Fruit fly (Drosophila melanogaster) whole organism, embryonic: ENCODE data around the gene alpha-Est8.

Source experiments
- BtbVII ChIP-seq: fragments of 200-800 bp; sonication (Bioruptor generic); optimal IDR thresholded peaks from 3 replicates; lab custom pipeline; 2017; ENCODE audit warnings: missing biosample characterization, mild to moderate bottlenecking, missing genetic modification characterization
- CG12659 ChIP-seq: fragments of 200-800 bp; sonication (Bioruptor generic); optimal IDR thresholded peaks from 3 replicates; lab custom pipeline; 2017; ENCODE audit warnings: mild to moderate bottlenecking, missing biosample characterization, missing genetic modification reagents, missing genetic modification characterization
- CG12769 ChIP-seq: fragments of 200-800 bp; sonication (Bioruptor generic); optimal IDR thresholded peaks from 2 replicates; lab custom pipeline; 2019; ENCODE audit warnings: missing biosample characterization, mild to moderate bottlenecking, missing genetic modification characterization, moderate library complexity
- CG13287 ChIP-seq: fragments of 200-800 bp; sonication (Bioruptor generic); IDR thresholded peaks from 2 replicates; pipeline ENCODE4 v1.3.6; 2022; ENCODE audit warnings: missing biosample characterization, missing genetic modification characterization; ENCODE audit not compliant: partially characterized antibody
- CG14860 ChIP-seq: fragments of 200-800 bp; sonication (Bioruptor generic); IDR thresholded peaks from 3 replicates; pipeline ENCODE4 v1.3.6; 2022; ENCODE audit warnings: missing biosample characterization, missing genetic modification characterization; ENCODE audit not compliant: partially characterized antibody
- CG16813 ChIP-seq: fragments of 200-800 bp; sonication (Bioruptor generic); IDR thresholded peaks from 3 replicates; pipeline ENCODE4 v1.3.6; 2022; ENCODE audit warnings: missing biosample characterization, missing genetic modification characterization; ENCODE audit not compliant: partially characterized antibody
- CG2875 ChIP-seq: fragments of 200-800 bp; sonication (Bioruptor generic); optimal IDR thresholded peaks from 2 replicates; lab custom pipeline; 2017; ENCODE audit warnings: missing biosample characterization, mild to moderate bottlenecking, missing genetic modification characterization, missing genetic modification reagents
- CG3065 ChIP-seq: fragments of 200-800 bp; sonication (Bioruptor generic); optimal IDR thresholded peaks from 2 replicates; lab custom pipeline; 2016; ENCODE audit warnings: missing biosample characterization, missing genetic modification characterization
- CG3281 ChIP-seq: fragments of 200-800 bp; sonication (Bioruptor generic); optimal IDR thresholded peaks from 3 replicates; lab custom pipeline; 2017; ENCODE audit warnings: missing biosample characterization, mild to moderate bottlenecking, missing genetic modification characterization
- CG43689 ChIP-seq: fragments of 200-800 bp; sonication (Bioruptor generic); IDR thresholded peaks from 2 replicates; pipeline ENCODE4 v1.3.6; 2022; ENCODE audit warnings: missing biosample characterization, missing genetic modification characterization
- CG7271 ChIP-seq: fragments of 200-800 bp; sonication (Bioruptor generic); optimal IDR thresholded peaks from 2 replicates; lab custom pipeline; 2018; ENCODE audit warnings: missing biosample characterization, mild to moderate bottlenecking, missing genetic modification characterization, moderate library complexity
- CG8089 ChIP-seq: fragments of 200-800 bp; sonication (Bioruptor generic); optimal IDR thresholded peaks from 3 replicates; lab custom pipeline; 2016; ENCODE audit warnings: missing biosample characterization, missing genetic modification characterization
- Camta ChIP-seq: fragments of 200-800 bp; sonication (Bioruptor generic); optimal IDR thresholded peaks from 2 replicates; lab custom pipeline; 2016; ENCODE audit warnings: missing biosample characterization, missing genetic modification characterization
- D ChIP-seq, 2 experiments: fragments of 200-800 bp in 1 of 2; fragments of >200 bp in 1 of 2; sonication (Bioruptor generic) in 1 of 2; optimal IDR thresholded peaks; 2 replicates in 1 of 2; 3 replicates in 1 of 2; lab custom pipeline; 2017; ENCODE audit warnings: mild to moderate bottlenecking in 1 of 2, missing biosample characterization in 1 of 2, missing genetic modification characterization in 1 of 2, missing genetic modification reagents in 1 of 2
- Deaf1 ChIP-seq: fragments of 200-800 bp; optimal IDR thresholded peaks from 3 replicates; lab custom pipeline; 2019; ENCODE audit warnings: missing biosample characterization, mild to moderate bottlenecking, missing genetic modification characterization, moderate library complexity
- Dek ChIP-seq: fragments of 200-800 bp; sonication (Bioruptor generic); optimal IDR thresholded peaks from 3 replicates; lab custom pipeline; 2019; ENCODE audit warnings: missing biosample characterization, mild to moderate bottlenecking, missing genetic modification characterization, moderate library complexity
- Ets97D ChIP-seq: fragments of 200-800 bp; sonication (Bioruptor generic); optimal IDR thresholded peaks from 3 replicates; lab custom pipeline; 2016; ENCODE audit warnings: missing biosample characterization, missing genetic modification characterization
- Gug ChIP-seq: fragments of 200-800 bp; sonication (Bioruptor generic); IDR thresholded peaks from 4 replicates; pipeline ENCODE4 v1.3.6; 2022; ENCODE audit warnings: missing biosample characterization, missing genetic modification characterization
- HmgD ChIP-seq: fragments of 200-800 bp; sonication (Bioruptor generic); optimal IDR thresholded peaks from 3 replicates; lab custom pipeline; 2016; ENCODE audit warnings: missing biosample characterization, missing genetic modification characterization
- Hsf ChIP-seq: fragments of 200-800 bp; sonication (Bioruptor generic); optimal IDR thresholded peaks from 3 replicates; lab custom pipeline; 2016; ENCODE audit warnings: missing biosample characterization, missing genetic modification characterization
- Jarid2 ChIP-seq: fragments of 200-800 bp; sonication (Bioruptor generic); optimal IDR thresholded peaks from 3 replicates; lab custom pipeline; 2017; ENCODE audit warnings: mild to moderate bottlenecking, missing biosample characterization, missing genetic modification reagents, missing genetic modification characterization
- MBD-R2 ChIP-seq: fragments of 200-800 bp; sonication (Bioruptor generic); IDR thresholded peaks from 2 replicates; pipeline ENCODE4 v1.3.6; 2022; ENCODE audit warnings: missing biosample characterization, missing genetic modification characterization
- Sin3A ChIP-seq: fragments of >200 bp; optimal IDR thresholded peaks from 2 replicates; lab custom pipeline; 2018
- Tbp ChIP-seq: fragments of >200 bp; optimal IDR thresholded peaks from 2 replicates; lab custom pipeline; 2018; ENCODE audit warnings: missing biosample characterization, missing genetic modification characterization
- Xbp1 ChIP-seq: fragments of 200-800 bp; sonication (Bioruptor generic); optimal IDR thresholded peaks from 3 replicates; lab custom pipeline; 2016; ENCODE audit warnings: missing biosample characterization, mild to moderate bottlenecking, missing genetic modification characterization
- ac ChIP-seq: fragments of 200-800 bp; sonication (Bioruptor generic); optimal IDR thresholded peaks from 3 replicates; lab custom pipeline; 2017; ENCODE audit warnings: missing biosample characterization, mild to moderate bottlenecking, missing genetic modification characterization
- bab2 ChIP-seq: fragments of 200-800 bp; sonication (Bioruptor generic); optimal IDR thresholded peaks from 2 replicates; lab custom pipeline; 2016; ENCODE audit warnings: missing biosample characterization, missing genetic modification characterization
- cad ChIP-seq: fragments of >200 bp; optimal IDR thresholded peaks from 2 replicates; lab custom pipeline; 2017; ENCODE audit warnings: missing biosample characterization, missing genetic modification characterization
- dimm ChIP-seq: fragments of 200-800 bp; sonication (Bioruptor generic); IDR thresholded peaks from 2 replicates; pipeline ENCODE4 v1.3.6; 2022; ENCODE audit warnings: missing biosample characterization, missing genetic modification characterization
- ems ChIP-seq: fragments of 200-800 bp; sonication (Bioruptor generic); optimal IDR thresholded peaks from 3 replicates; lab custom pipeline; 2016; ENCODE audit warnings: missing biosample characterization, missing genetic modification characterization
- esg ChIP-seq: fragments of 200-800 bp; sonication (Bioruptor generic); conservative IDR thresholded peaks from 2 replicates; pipeline ENCODE4 v1.3.6; 2022; ENCODE audit warnings: missing biosample characterization, missing genetic modification characterization
- eve ChIP-seq, 2 experiments: fragments of >200 bp; optimal IDR thresholded peaks; 2 replicates each; lab custom pipeline; 2017; ENCODE audit warnings: missing biosample characterization in 2 of 2, missing genetic modification characterization in 2 of 2
- gce ChIP-seq: fragments of 200-800 bp; sonication (Bioruptor generic); IDR thresholded peaks from 3 replicates; pipeline ENCODE4 v1.3.6; 2022; ENCODE audit warnings: missing biosample characterization, missing genetic modification characterization
- gcm ChIP-seq: fragments of 200-800 bp; sonication (Bioruptor generic); optimal IDR thresholded peaks from 2 replicates; lab custom pipeline; 2019; ENCODE audit warnings: missing biosample characterization, mild to moderate bottlenecking, missing genetic modification characterization, moderate library complexity
- gcm2 ChIP-seq: fragments of 200-800 bp; sonication (Bioruptor generic); optimal IDR thresholded peaks from 2 replicates; lab custom pipeline; 2016; ENCODE audit warnings: missing biosample characterization, missing genetic modification characterization
- gt ChIP-seq: fragments of 200-800 bp; sonication (Bioruptor generic); IDR thresholded peaks from 2 replicates; pipeline ENCODE4 v1.3.6; 2022; ENCODE audit warnings: missing biosample characterization, missing genetic modification characterization
- ind ChIP-seq: fragments of 200-800 bp; sonication (Bioruptor generic); optimal IDR thresholded peaks from 3 replicates; lab custom pipeline; 2016; ENCODE audit warnings: missing biosample characterization, missing genetic modification characterization
- kah ChIP-seq: fragments of 200-800 bp; sonication (Bioruptor generic); optimal IDR thresholded peaks from 2 replicates; lab custom pipeline; 2018; ENCODE audit warnings: missing biosample characterization, mild to moderate bottlenecking, missing genetic modification characterization
- maf-S ChIP-seq: fragments of 200-800 bp; sonication (Bioruptor generic); optimal IDR thresholded peaks from 2 replicates; lab custom pipeline; 2016; ENCODE audit warnings: missing biosample characterization, missing genetic modification characterization
- nerfin-2 ChIP-seq: fragments of 200-800 bp; sonication (Bioruptor generic); IDR thresholded peaks from 2 replicates; pipeline ENCODE4 v1.3.6; 2022; ENCODE audit warnings: missing biosample characterization, missing genetic modification characterization; ENCODE audit not compliant: partially characterized antibody
- oc ChIP-seq: fragments of 200-800 bp; sonication (Bioruptor generic); optimal IDR thresholded peaks from 2 replicates; lab custom pipeline; 2018; ENCODE audit warnings: missing biosample characterization, mild to moderate bottlenecking, missing genetic modification characterization, moderate library complexity
- otp ChIP-seq: fragments of 200-800 bp; sonication (Bioruptor generic); IDR thresholded peaks from 3 replicates; pipeline ENCODE4, ENCODE4 v1.3.6; 2022; ENCODE audit warnings: missing biosample characterization, missing genetic modification characterization
- pnt ChIP-seq: fragments of 200-800 bp; sonication (Bioruptor generic); optimal IDR thresholded peaks from 3 replicates; lab custom pipeline; 2016; ENCODE audit warnings: missing biosample characterization, missing genetic modification characterization
- pum ChIP-seq: fragments of 200-800 bp; sonication (Bioruptor generic); optimal IDR thresholded peaks from 2 replicates; lab custom pipeline; 2016; ENCODE audit warnings: missing biosample characterization, missing genetic modification characterization
- seq ChIP-seq: fragments of 200-800 bp; sonication (Bioruptor generic); IDR thresholded peaks from 2 replicates; pipeline ENCODE4 v1.3.6; 2022; ENCODE audit warnings: missing biosample characterization, missing genetic modification characterization
- slbo ChIP-seq: fragments of 200-800 bp; sonication (Bioruptor generic); IDR thresholded peaks from 2 replicates; pipeline ENCODE4 v1.3.6; 2022; ENCODE audit warnings: missing biosample characterization, missing genetic modification characterization
- tna ChIP-seq: fragments of 200-800 bp; sonication (Bioruptor generic); IDR thresholded peaks from 2 replicates; pipeline ENCODE4 v1.3.6; 2022; ENCODE audit warnings: missing biosample characterization, missing genetic modification characterization; ENCODE audit not compliant: partially characterized antibody
- tx ChIP-seq: fragments of 200-800 bp; sonication (Bioruptor generic); optimal IDR thresholded peaks from 2 replicates; lab custom pipeline; 2016; ENCODE audit warnings: missing biosample characterization, missing genetic modification characterization
- wor ChIP-seq: fragments of 200-800 bp; sonication (Bioruptor generic); IDR thresholded peaks from 2 replicates; pipeline ENCODE4 v1.3.6; 2022; ENCODE audit warnings: missing biosample characterization, missing genetic modification characterization
- zen2 ChIP-seq: fragments of 200-800 bp; sonication (Bioruptor generic); IDR thresholded peaks from 3 replicates; pipeline ENCODE4 v1.3.6; 2022; ENCODE audit warnings: missing biosample characterization, missing genetic modification characterization; ENCODE audit not compliant: partially characterized antibody

Gene alpha-Est8

dm6 chr3R:7474616-7475120 is 40.8 kb downstream of the alpha-Est8 start (continued):
- TF ChIP-seq ind (GFP tag; lab: Kevin White, UChicago) (no peak), Hsf (peak; percentile 29), MBD-R2 (GFP tag; lab: Robert Waterston, UW) (peak; percentile 38), wor (GFP tag; lab: Robert Waterston, UW) (no peak), gt (GFP tag; lab: Robert Waterston, UW) (0 out of 2 replicates have a peak, but pooled peaks have one; percentile 23), Ets97D (peak; percentile 71), zen2 (peak; percentile 92), slbo (GFP tag; lab: Robert Waterston, UW) (peak; percentile 63), otp (GFP tag; lab: Robert Waterston, UW) (peak; percentile 74; the same call in 1 of the 3 replicates), kah (GFP tag; lab: Kevin White, UChicago) (peak; percentile 55), esg (GFP tag; lab: Robert Waterston, UW) (no peak), BtbVII (GFP tag; lab: Kevin White, UChicago) (peak; percentile 9), tna (GFP tag; lab: Robert Waterston, UW) (peak; percentile 97), gce (GFP tag; lab: Robert Waterston, UW) (peak; percentile 80; the same call in 2 of the 3 replicates), CG16813 (GFP tag; lab: Robert Waterston, UW) (peak; percentile 97), ac (GFP tag; lab: Kevin White, UChicago) (peak; percentile 50), CG43689 (GFP tag; lab: Robert Waterston, UW) (no peak), D (optimal IDR thresholded peaks at IDR 0.05; lab: Kevin White, UChicago) (no peak), D (GFP tag; optimal IDR thresholded peaks at IDR 0.05; lab: Kevin White, UChicago) (peak; percentile 36), dimm (0 out of 2 replicates have a peak, but pooled peaks have one; percentile 27), CG13287 (GFP tag; lab: Robert Waterston, UW) (peak; percentile 72), CG7271 (tag; lab: Kevin White, UChicago) (no peak), tx (GFP tag; lab: Kevin White, UChicago) (peak; percentile 22), CG2875 (peak; percentile 44), CG14860 (peak; percentile 98), gcm (GFP tag; lab: Kevin White, UChicago) (peak; percentile 24), eve (GFP tag; optimal IDR thresholded peaks at IDR 0.05; lab: Kevin White, UChicago) (no peak), Camta (GFP tag; lab: Kevin White, UChicago) (peak; percentile 38), maf-S (GFP tag; lab: Kevin White, UChicago) (peak; percentile 28), cad (GFP tag; lab: Kevin White, UChicago) (no peak), CG8089 (GFP tag; lab: Kevin White, UChicago) (peak; percentile 46), pnt (GFP tag; lab: Kevin White, UChicago) (peak; percentile 45), oc (peak; percentile 88), seq (GFP tag; lab: Robert Waterston, UW) (0 out of 2 replicates have a peak, but pooled peaks have one; percentile 41), HmgD (GFP tag; lab: Kevin White, UChicago) (peak; percentile 33), pum (peak; percentile 7), bab2 (GFP tag; lab: Kevin White, UChicago) (no peak), CG3281 (GFP tag; lab: Kevin White, UChicago) (peak; percentile 40), CG12769 (tag; lab: Kevin White, UChicago) (peak; percentile 99), Dek (tag; lab: Kevin White, UChicago) (no peak), CG12659 (GFP tag; lab: Kevin White, UChicago) (peak; percentile 48), Tbp (GFP tag; lab: Kevin White, UChicago) (peak; percentile 100), ems (GFP tag; lab: Kevin White, UChicago) (peak; percentile 56), Sin3A (lab: Kevin White, UChicago) (no peak), Jarid2 (GFP tag; lab: Kevin White, UChicago) (no peak), Xbp1 (GFP tag; lab: Kevin White, UChicago) (peak; percentile 52), nerfin-2 (peak; percentile 98), gcm2 (no peak), CG3065 (GFP tag; lab: Kevin White, UChicago) (peak; percentile 42), Deaf1 (tag; lab: Kevin White, UChicago) (peak; percentile 80), Gug (GFP tag; lab: Robert Waterston, UW) (peak; percentile 40; the same call in 1 of the 4 replicates)
